Fruit fly (Drosophila melanogaster) whole organism, embryonic: ENCODE measurements around the gene Abl.

Experiments used
- BEAF-32 ChIP-seq: fragments of 200-800 bp; sonication (Bioruptor generic); optimal IDR thresholded peaks from 3 replicates; lab custom pipeline; 2017; ENCODE audit warnings: missing biosample characterization, missing genetic modification characterization, mild to moderate bottlenecking, moderate library complexity, missing genetic modification reagents
- CG1024 ChIP-seq: fragments of 200-800 bp; sonication (Bioruptor generic); IDR thresholded peaks from 2 replicates; pipeline ENCODE4 v1.3.6; 2022; ENCODE audit warnings: missing biosample characterization, missing genetic modification characterization
- CG10267 ChIP-seq: fragments of 200-800 bp; sonication (Bioruptor generic); optimal IDR thresholded peaks from 2 replicates; lab custom pipeline; 2018; ENCODE audit warnings: missing biosample characterization, mild to moderate bottlenecking, missing genetic modification characterization, moderate library complexity
- CG12071 ChIP-seq: fragments of 200-800 bp; sonication (Bioruptor generic); optimal IDR thresholded peaks from 3 replicates; lab custom pipeline; 2018; ENCODE audit warnings: missing biosample characterization, mild to moderate bottlenecking, missing genetic modification characterization
- CG13296 ChIP-seq: fragments of 200-800 bp; sonication (Bioruptor generic); optimal IDR thresholded peaks from 3 replicates; lab custom pipeline; 2018; ENCODE audit warnings: missing biosample characterization, mild to moderate bottlenecking, missing genetic modification characterization
- CG13624 ChIP-seq: fragments of 200-800 bp; sonication (Bioruptor generic); optimal IDR thresholded peaks from 2 replicates; lab custom pipeline; 2016; ENCODE audit warnings: missing biosample characterization, missing genetic modification characterization
- CG14441 ChIP-seq: fragments of 200-800 bp; sonication (Bioruptor generic); IDR thresholded peaks from 2 replicates; pipeline ENCODE4 v1.3.6; 2022; ENCODE audit warnings: missing biosample characterization, missing genetic modification characterization
- CG14667 ChIP-seq: fragments of 200-800 bp; sonication (Bioruptor generic); IDR thresholded peaks from 2 replicates; pipeline ENCODE4 v1.3.6; 2022; ENCODE audit warnings: missing biosample characterization, missing genetic modification characterization
- CG15011 ChIP-seq: fragments of 200-800 bp; sonication (Bioruptor generic); optimal IDR thresholded peaks from 3 replicates; lab custom pipeline; 2018; ENCODE audit warnings: missing biosample characterization, mild to moderate bottlenecking, missing genetic modification characterization
- CG17568 ChIP-seq: fragments of 200-800 bp; sonication (Bioruptor generic); optimal IDR thresholded peaks from 2 replicates; lab custom pipeline; 2018; ENCODE audit warnings: missing biosample characterization, mild to moderate bottlenecking, missing genetic modification characterization, moderate library complexity
- CG2199 ChIP-seq: fragments of 200-800 bp; sonication (Bioruptor generic); IDR thresholded peaks from 3 replicates; pipeline ENCODE4 v1.3.6; 2022; ENCODE audit warnings: missing biosample characterization, missing genetic modification characterization
- CG2202 ChIP-seq: fragments of 200-800 bp; sonication (Bioruptor generic); optimal IDR thresholded peaks from 2 replicates; lab custom pipeline; 2018; ENCODE audit warnings: missing biosample characterization, mild to moderate bottlenecking, missing genetic modification characterization
- CG2712 ChIP-seq: fragments of 200-800 bp; optimal IDR thresholded peaks from 3 replicates; lab custom pipeline; 2019; ENCODE audit warnings: missing biosample characterization, mild to moderate bottlenecking, missing genetic modification characterization, moderate library complexity
- CG30020 ChIP-seq: fragments of 200-800 bp; optimal IDR thresholded peaks from 2 replicates; lab custom pipeline; 2019; ENCODE audit warnings: missing biosample characterization, mild to moderate bottlenecking, missing genetic modification characterization, moderate library complexity
- CG34376 ChIP-seq: fragments of 200-800 bp; sonication (Bioruptor generic); optimal IDR thresholded peaks from 2 replicates; lab custom pipeline; 2018; ENCODE audit warnings: missing biosample characterization, mild to moderate bottlenecking, missing genetic modification characterization
- CG34422 ChIP-seq: fragments of 200-800 bp; sonication (Bioruptor generic); IDR thresholded peaks from 3 replicates; pipeline ENCODE4 v1.3.6; 2022; ENCODE audit warnings: missing biosample characterization, missing genetic modification characterization
- CG3995 ChIP-seq: fragments of 200-800 bp; sonication (Bioruptor generic); optimal IDR thresholded peaks from 3 replicates; lab custom pipeline; 2016; ENCODE audit warnings: missing biosample characterization, missing genetic modification characterization
- CG43689 ChIP-seq: fragments of 200-800 bp; sonication (Bioruptor generic); IDR thresholded peaks from 2 replicates; pipeline ENCODE4 v1.3.6; 2022; ENCODE audit warnings: missing biosample characterization, missing genetic modification characterization
- CG5953 ChIP-seq: fragments of 200-800 bp; sonication (Bioruptor generic); IDR thresholded peaks from 2 replicates; pipeline ENCODE4 v1.3.6; 2022; ENCODE audit warnings: missing biosample characterization, missing genetic modification characterization
- CG9797 ChIP-seq: fragments of 200-800 bp; sonication (Bioruptor generic); optimal IDR thresholded peaks from 3 replicates; lab custom pipeline; 2018; ENCODE audit warnings: missing biosample characterization, mild to moderate bottlenecking, missing genetic modification characterization
- CG9817 ChIP-seq: fragments of 200-800 bp; sonication (Bioruptor generic); optimal IDR thresholded peaks from 2 replicates; lab custom pipeline; 2018; ENCODE audit warnings: missing biosample characterization, mild to moderate bottlenecking, missing genetic modification characterization, moderate library complexity
- D19A ChIP-seq: fragments of 200-800 bp; optimal IDR thresholded peaks from 3 replicates; lab custom pipeline; 2019; ENCODE audit warnings: missing biosample characterization, mild to moderate bottlenecking, missing genetic modification characterization, moderate library complexity
- Dp ChIP-seq: fragments of 200-800 bp; sonication (Bioruptor generic); optimal IDR thresholded peaks from 2 replicates; lab custom pipeline; 2018; ENCODE audit warnings: missing biosample characterization, mild to moderate bottlenecking, missing genetic modification characterization, moderate library complexity
- E2f1 ChIP-seq: fragments of 200-800 bp; sonication (Bioruptor generic); IDR thresholded peaks from 2 replicates; pipeline ENCODE4 v1.3.6; 2022; ENCODE audit warnings: missing biosample characterization, missing genetic modification characterization
- E2f2 ChIP-seq: fragments of 200-800 bp; sonication (Bioruptor generic); IDR thresholded peaks from 2 replicates; pipeline ENCODE4 v1.3.6; 2022; ENCODE audit warnings: missing biosample characterization, missing genetic modification characterization
- Hmr ChIP-seq: fragments of 200-800 bp; sonication (Bioruptor generic); optimal IDR thresholded peaks from 3 replicates; lab custom pipeline; 2017; ENCODE audit warnings: mild to moderate bottlenecking, missing biosample characterization, missing genetic modification reagents, missing genetic modification characterization
- MESR4 ChIP-seq: fragments of 200-800 bp; sonication (Bioruptor generic); optimal IDR thresholded peaks from 2 replicates; lab custom pipeline; 2018; ENCODE audit warnings: missing biosample characterization, mild to moderate bottlenecking, missing genetic modification characterization, moderate library complexity
- Myb ChIP-seq: fragments of 200-800 bp; sonication (Bioruptor generic); optimal IDR thresholded peaks from 2 replicates; lab custom pipeline; 2016; ENCODE audit warnings: missing biosample characterization, missing genetic modification characterization
- NfI ChIP-seq: fragments of 200-800 bp; sonication (Bioruptor generic); optimal IDR thresholded peaks from 3 replicates; lab custom pipeline; 2018; ENCODE audit warnings: missing biosample characterization, mild to moderate bottlenecking, missing genetic modification characterization, moderate library complexity
- Oli ChIP-seq: fragments of 200-800 bp; sonication (Bioruptor generic); optimal IDR thresholded peaks from 2 replicates; lab custom pipeline; 2018; ENCODE audit warnings: missing biosample characterization, mild to moderate bottlenecking, missing genetic modification characterization, moderate library complexity
- PHDP ChIP-seq: fragments of 200-800 bp; sonication (Bioruptor generic); optimal IDR thresholded peaks from 3 replicates; lab custom pipeline; 2018; ENCODE audit warnings: missing biosample characterization, mild to moderate bottlenecking, missing genetic modification characterization, moderate library complexity
- Scr ChIP-seq: fragments of 200-800 bp; sonication (Bioruptor generic); IDR thresholded peaks from 2 replicates; pipeline ENCODE4 v1.3.6; 2022; ENCODE audit warnings: missing biosample characterization, missing genetic modification characterization; ENCODE audit not compliant: partially characterized antibody
- TFAM ChIP-seq: fragments of 200-800 bp; sonication (Bioruptor generic); optimal IDR thresholded peaks from 2 replicates; lab custom pipeline; 2017; ENCODE audit warnings: missing biosample characterization, missing genetic modification characterization, inconsistent platforms
- Trl ChIP-seq, 3 experiments: fragments of >200 bp in 2 of 3; fragments of 200-800 bp in 1 of 3; sonication (Bioruptor generic) in 1 of 3; optimal IDR thresholded peaks; 2 replicates in 1 of 3; 3 replicates in 2 of 3; lab custom pipeline; 2016 to 2017; ENCODE audit warnings: missing biosample characterization in 1 of 3, missing genetic modification characterization in 1 of 3
- Vsx1 ChIP-seq: fragments of 200-800 bp; sonication (Bioruptor generic); optimal IDR thresholded peaks from 2 replicates; lab custom pipeline; 2017; ENCODE audit warnings: missing biosample characterization, mild to moderate bottlenecking, missing genetic modification characterization, missing genetic modification reagents
- amos ChIP-seq: fragments of 200-800 bp; sonication (Bioruptor generic); IDR thresholded peaks from 2 replicates; pipeline ENCODE4 v1.3.6; 2022; ENCODE audit warnings: missing biosample characterization, missing genetic modification characterization; ENCODE audit not compliant: partially characterized antibody
- bbx ChIP-seq: fragments of 200-800 bp; sonication (Bioruptor generic); IDR thresholded peaks from 2 replicates; pipeline ENCODE4 v1.3.6; 2022; ENCODE audit warnings: missing biosample characterization, missing genetic modification characterization; ENCODE audit not compliant: partially characterized antibody
- caup ChIP-seq: fragments of 200-800 bp; sonication (Bioruptor generic); optimal IDR thresholded peaks from 3 replicates; lab custom pipeline; 2017; ENCODE audit warnings: missing biosample characterization, mild to moderate bottlenecking, missing genetic modification characterization, moderate library complexity; ENCODE audit not compliant: severe bottlenecking
- corto ChIP-seq: fragments of 200-800 bp; sonication (Bioruptor generic); optimal IDR thresholded peaks from 2 replicates; lab custom pipeline; 2016; ENCODE audit warnings: missing biosample characterization, mild to moderate bottlenecking, missing genetic modification characterization, moderate library complexity
- crc ChIP-seq: fragments of 200-800 bp; sonication (Bioruptor generic); optimal IDR thresholded peaks from 2 replicates; lab custom pipeline; 2016; ENCODE audit warnings: missing biosample characterization, missing genetic modification characterization
- dysf ChIP-seq: fragments of 200-800 bp; sonication (Bioruptor generic); IDR thresholded peaks from 3 replicates; pipeline ENCODE4 v1.3.6; 2022; ENCODE audit warnings: missing biosample characterization, missing genetic modification characterization
- esg ChIP-seq: fragments of 200-800 bp; sonication (Bioruptor generic); conservative IDR thresholded peaks from 2 replicates; pipeline ENCODE4 v1.3.6; 2022; ENCODE audit warnings: missing biosample characterization, missing genetic modification characterization
- gfzf ChIP-seq: fragments of 200-800 bp; sonication (Bioruptor generic); optimal IDR thresholded peaks from 2 replicates; lab custom pipeline; 2016; ENCODE audit warnings: missing biosample characterization, mild to moderate bottlenecking, missing genetic modification characterization, moderate library complexity
- kni ChIP-seq: fragments of 200-800 bp; sonication (Bioruptor generic); optimal IDR thresholded peaks from 3 replicates; lab custom pipeline; 2017; ENCODE audit warnings: mild to moderate bottlenecking, missing biosample characterization, missing genetic modification reagents, missing genetic modification characterization
- peb ChIP-seq: fragments of 200-800 bp; sonication (Bioruptor generic); IDR thresholded peaks from 2 replicates; pipeline ENCODE4 v1.3.6; 2022; ENCODE audit warnings: missing biosample characterization, missing genetic modification characterization
- row ChIP-seq: fragments of 200-800 bp; sonication (Bioruptor generic); IDR thresholded peaks from 3 replicates; pipeline ENCODE4 v1.3.6; 2022; ENCODE audit warnings: missing biosample characterization, missing genetic modification characterization
- sens ChIP-seq: fragments of 200-800 bp; sonication (Bioruptor generic); peaks from one replicate; lab custom pipeline; 2016; ENCODE audit warnings: missing biosample characterization, missing genetic modification characterization
- stwl ChIP-seq: fragments of 200-800 bp; sonication (Bioruptor generic); optimal IDR thresholded peaks from 3 replicates; lab custom pipeline; 2018; ENCODE audit warnings: missing biosample characterization, mild to moderate bottlenecking, missing genetic modification characterization, moderate library complexity
- wdn ChIP-seq: fragments of 200-800 bp; sonication (Bioruptor generic); IDR thresholded peaks from 2 replicates; pipeline ENCODE4 v1.3.6; 2022; ENCODE audit warnings: missing biosample characterization, missing genetic modification characterization

Abl gene

dm6 chr3L:16673367-16674014 is 25.8 kb upstream of the Abl start, which contains the start of the genes zetaCOP and CG13032 (continued):
- TF ChIP-seq Hmr (GFP tag; lab: Kevin White, UChicago), result no peak
- peak; percentile 1 for TF ChIP-seq D19A
- no peak for TF ChIP-seq CG13296 (GFP tag; lab: Kevin White, UChicago)
- TF ChIP-seq NfI (GFP tag; lab: Kevin White, UChicago), result no peak
- no peak for TF ChIP-seq sens (GFP tag; lab: Kevin White, UChicago)
- TF ChIP-seq CG17568 (GFP tag; lab: Kevin White, UChicago), result no peak
- no peak for TF ChIP-seq CG14441 (GFP tag; lab: Robert Waterston, UW)
- no peak for TF ChIP-seq wdn (GFP tag; lab: Robert Waterston, UW)
- TF ChIP-seq CG1024 (GFP tag; lab: Robert Waterston, UW), result no peak
- TF ChIP-seq CG2202 (tag; lab: Kevin White, UChicago), result no peak
- TF ChIP-seq dysf (GFP tag; lab: Robert Waterston, UW), result no peak
- no peak for TF ChIP-seq caup (GFP tag; lab: Kevin White, UChicago)
- no peak for TF ChIP-seq PHDP (tag; lab: Kevin White, UChicago)
- TF ChIP-seq bbx (GFP tag; lab: Robert Waterston, UW), result no peak
- peak; percentile 34 for TF ChIP-seq CG3995 (GFP tag; lab: Kevin White, UChicago)
- TF ChIP-seq peb (GFP tag; lab: Robert Waterston, UW), result no peak
- TF ChIP-seq CG2712, result peak; percentile 25
- TF ChIP-seq kni, result no peak
- TF ChIP-seq CG5953, result no peak
- TF ChIP-seq CG43689 (GFP tag; lab: Robert Waterston, UW), result no peak
- no peak for TF ChIP-seq Trl (optimal IDR thresholded peaks at IDR 0.05; lab: Kevin White, UChicago)
- TF ChIP-seq Trl (GFP tag; optimal IDR thresholded peaks at IDR 0.05; lab: Kevin White, UChicago), result no peak
- TF ChIP-seq CG2199 (GFP tag; lab: Robert Waterston, UW), result no peak
- TF ChIP-seq CG30020 (tag; lab: Kevin White, UChicago), result peak; percentile 21
- no peak for TF ChIP-seq corto
- TF ChIP-seq amos, result no peak; the same call in 1 of the 2 replicates
- peak; percentile 27 for TF ChIP-seq BEAF-32 (GFP tag; lab: Kevin White, UChicago)
- TF ChIP-seq CG34422 (GFP tag; lab: Robert Waterston, UW), result no peak
- no peak for TF ChIP-seq TFAM (GFP tag; lab: Kevin White, UChicago)
- TF ChIP-seq row (GFP tag; lab: Robert Waterston, UW), result peak; percentile 36; the same call in 1 of the 3 replicates
- no peak for TF ChIP-seq E2f1 (GFP tag; lab: Robert Waterston, UW)
- peak; percentile 69 for TF ChIP-seq stwl (tag; lab: Kevin White, UChicago)
- peak; percentile 65 for TF ChIP-seq Dp (GFP tag; lab: Kevin White, UChicago)
- TF ChIP-seq CG9817 (tag; lab: Kevin White, UChicago), result no peak
- TF ChIP-seq Vsx1, result no peak
- TF ChIP-seq CG34376 (GFP tag; lab: Kevin White, UChicago), result no peak
- peak; percentile 77 for TF ChIP-seq gfzf
- TF ChIP-seq CG14667 (GFP tag; lab: Robert Waterston, UW), result no peak
- no peak for TF ChIP-seq CG13624 (GFP tag; lab: Kevin White, UChicago)
- 0 out of 2 replicates have a peak, but pooled peaks have one; percentile 16 for TF ChIP-seq Scr (GFP tag; lab: Robert Waterston, UW)
- TF ChIP-seq crc (GFP tag; lab: Kevin White, UChicago), result no peak
- peak; percentile 66 for TF ChIP-seq E2f2 (GFP tag; lab: Robert Waterston, UW)
- TF ChIP-seq CG10267 (tag; lab: Kevin White, UChicago), result peak; percentile 46
- peak; percentile 82 for TF ChIP-seq MESR4
- no peak for TF ChIP-seq esg (GFP tag; lab: Robert Waterston, UW)
- peak; percentile 94 for TF ChIP-seq Myb (GFP tag; lab: Kevin White, UChicago)
- peak; percentile 58 for TF ChIP-seq CG9797 (GFP tag; lab: Kevin White, UChicago)
- no peak for TF ChIP-seq Oli (tag; lab: Kevin White, UChicago)
- TF ChIP-seq CG15011 (GFP tag; lab: Kevin White, UChicago), result no peak
- no peak for TF ChIP-seq CG12071 (GFP tag; lab: Kevin White, UChicago)
